Worm (Caenorhabditis elegans) whole organism, mixed stage, embryonic: ENCODE data around the gene hex-5.

Source experiments
- M03D4.4 ChIP-seq: sonication (generic microtip); optimal IDR thresholded peaks from 2 replicates; lab custom pipeline; 2017; ENCODE audit warnings: mild to moderate bottlenecking, missing genetic modification characterization, missing compliant biosample characterization
- bed-3 ChIP-seq: fragments of 200-800 bp; sonication (Bioruptor generic); optimal IDR thresholded peaks from 3 replicates; lab custom pipeline; 2018; ENCODE audit warnings: mild to moderate bottlenecking, missing genetic modification characterization, moderate library complexity, missing compliant biosample characterization
- blmp-1 ChIP-seq: fragments of 150-350 bp; optimal IDR thresholded peaks from 2 replicates; lab custom pipeline; 2014; ENCODE audit warnings: missing biosample characterization, missing genetic modification characterization
- ceh-39 ChIP-seq: fragments of 150-350 bp; optimal IDR thresholded peaks from 2 replicates; lab custom pipeline; 2014; ENCODE audit warnings: missing biosample characterization, missing genetic modification characterization
- ceh-43 ChIP-seq: fragments of 200-800 bp; sonication (Bioruptor generic); optimal IDR thresholded peaks from 2 replicates; lab custom pipeline; 2018; ENCODE audit warnings: mild to moderate bottlenecking, missing genetic modification characterization, moderate library complexity, missing compliant biosample characterization
- ceh-83 ChIP-seq: fragments of 200-800 bp; sonication (Bioruptor generic); optimal IDR thresholded peaks from 2 replicates; lab custom pipeline; 2018; ENCODE audit warnings: mild to moderate bottlenecking, missing genetic modification characterization, missing compliant biosample characterization
- ces-1 ChIP-seq: fragments of 150-350 bp; optimal IDR thresholded peaks from 2 replicates; lab custom pipeline; 2014; ENCODE audit warnings: missing biosample characterization, missing genetic modification reagents, missing genetic modification characterization
- elt-1 ChIP-seq: sonication (generic microtip); optimal IDR thresholded peaks from 2 replicates; lab custom pipeline; 2017; ENCODE audit warnings: missing genetic modification characterization, mild to moderate bottlenecking, missing compliant biosample characterization, antibody characterized with exemption, moderate library complexity, borderline replicate concordance; ENCODE audit not compliant: insufficient read depth
- elt-3 ChIP-seq: fragments of 150-350 bp; optimal IDR thresholded peaks from 2 replicates; lab custom pipeline; 2014; ENCODE audit warnings: missing biosample characterization, missing genetic modification characterization
- ham-2 ChIP-seq: fragments of 200-800 bp; sonication (Bioruptor generic); optimal IDR thresholded peaks from 2 replicates; lab custom pipeline; 2018; ENCODE audit warnings: mild to moderate bottlenecking, missing genetic modification characterization, missing compliant biosample characterization
- hlh-1 ChIP-seq: fragments of 150-350 bp; optimal IDR thresholded peaks from 2 replicates; lab custom pipeline; 2014; ENCODE audit warnings: missing biosample characterization, missing genetic modification reagents, missing genetic modification characterization
- lin-13 ChIP-seq: fragments of 150-350 bp; optimal IDR thresholded peaks from 2 replicates; lab custom pipeline; 2014; ENCODE audit warnings: missing biosample characterization, missing genetic modification characterization
- lin-32 ChIP-seq: fragments of 200-800 bp; sonication (Bioruptor generic); optimal IDR thresholded peaks from 2 replicates; lab custom pipeline; 2018; ENCODE audit warnings: mild to moderate bottlenecking, missing genetic modification characterization, missing compliant biosample characterization
- lsy-2 ChIP-seq: fragments of 150-350 bp; optimal IDR thresholded peaks from 2 replicates; lab custom pipeline; 2014; ENCODE audit warnings: missing biosample characterization, missing genetic modification characterization
- mab-5 ChIP-seq: fragments of 150-350 bp; optimal IDR thresholded peaks from 2 replicates; lab custom pipeline; 2014; ENCODE audit warnings: missing biosample characterization, missing genetic modification characterization
- mep-1 ChIP-seq: fragments of 150-350 bp; optimal IDR thresholded peaks from 2 replicates; lab custom pipeline; 2017; ENCODE audit warnings: missing biosample characterization, missing genetic modification reagents, missing genetic modification characterization, inconsistent platforms
- mls-2 ChIP-seq: sonication (generic microtip); optimal IDR thresholded peaks from 2 replicates; lab custom pipeline; 2016; ENCODE audit warnings: mild to moderate bottlenecking, missing genetic modification characterization, moderate library complexity, missing compliant biosample characterization
- nhr-12 ChIP-seq: fragments of 150-350 bp; optimal IDR thresholded peaks from 2 replicates; lab custom pipeline; 2014; ENCODE audit warnings: missing biosample characterization, missing genetic modification characterization
- nhr-2 ChIP-seq: fragments of 150-350 bp; optimal IDR thresholded peaks from 2 replicates; lab custom pipeline; 2014; ENCODE audit warnings: missing biosample characterization, missing genetic modification characterization
- nhr-237 ChIP-seq: fragments of 150-350 bp; optimal IDR thresholded peaks from 2 replicates; lab custom pipeline; 2014; ENCODE audit warnings: missing biosample characterization, missing genetic modification characterization
- nhr-28 ChIP-seq: fragments of 150-350 bp; optimal IDR thresholded peaks from 2 replicates; lab custom pipeline; 2014; ENCODE audit warnings: missing biosample characterization, missing genetic modification characterization
- nhr-76 ChIP-seq: sonication (generic microtip); optimal IDR thresholded peaks from 2 replicates; lab custom pipeline; 2017; ENCODE audit warnings: missing biosample characterization, missing genetic modification characterization
- pha-4 ChIP-seq: fragments of 150-350 bp; optimal IDR thresholded peaks from 2 replicates; lab custom pipeline; 2018; ENCODE audit warnings: missing biosample characterization, missing genetic modification reagents, missing genetic modification characterization
- sem-2 ChIP-seq: fragments of 200-800 bp; sonication (Bioruptor generic); optimal IDR thresholded peaks from 2 replicates; lab custom pipeline; 2018; ENCODE audit warnings: mild to moderate bottlenecking, missing genetic modification characterization, missing compliant biosample characterization
- snpc-4 ChIP-seq: fragments of 150-350 bp; optimal IDR thresholded peaks from 2 replicates; lab custom pipeline; 2014; ENCODE audit warnings: missing biosample characterization, missing genetic modification characterization
- sptf-1 ChIP-seq: sonication (generic microtip); optimal IDR thresholded peaks from 2 replicates; lab custom pipeline; 2017; ENCODE audit warnings: mild to moderate bottlenecking, missing genetic modification characterization, moderate library complexity, missing compliant biosample characterization
- tbx-8 ChIP-seq: fragments of 200-800 bp; sonication (Bioruptor generic); optimal IDR thresholded peaks from 2 replicates; lab custom pipeline; 2018; ENCODE audit warnings: mild to moderate bottlenecking, missing genetic modification characterization, moderate library complexity, missing compliant biosample characterization
- unc-120 ChIP-seq: sonication (generic microtip); optimal IDR thresholded peaks from 2 replicates; lab custom pipeline; 2017; ENCODE audit warnings: missing genetic modification characterization, missing compliant biosample characterization; ENCODE audit not compliant: poor library complexity, severe bottlenecking
- unc-39 ChIP-seq: fragments of 150-350 bp; optimal IDR thresholded peaks from 2 replicates; lab custom pipeline; 2014; ENCODE audit warnings: missing biosample characterization, missing genetic modification characterization
- unc-62 ChIP-seq: fragments of 150-350 bp; optimal IDR thresholded peaks from 2 replicates; lab custom pipeline; 2014; ENCODE audit warnings: missing biosample characterization, missing genetic modification reagents, missing genetic modification characterization
- zip-8 ChIP-seq: fragments of 150-350 bp; optimal IDR thresholded peaks from 2 replicates; lab custom pipeline; 2014; ENCODE audit warnings: missing biosample characterization, missing genetic modification characterization
- ztf-11 ChIP-seq: fragments of 150-350 bp; optimal IDR thresholded peaks from 2 replicates; lab custom pipeline; 2014; ENCODE audit warnings: missing biosample characterization, missing genetic modification characterization

hex-5 gene

DNA sequence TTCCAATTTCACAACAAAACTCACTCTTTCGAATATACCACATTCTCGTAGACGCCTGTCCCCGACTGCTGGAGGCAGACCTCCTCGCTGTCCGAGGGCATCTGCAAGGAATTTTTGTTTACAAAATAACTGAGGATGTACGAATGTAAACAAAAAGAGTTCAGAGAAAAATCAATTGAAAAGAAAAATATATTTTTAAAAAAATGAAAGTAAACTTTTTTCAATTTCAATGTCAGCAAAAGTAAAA lies 41.1 kb upstream of the hex-5 start, which contains the start of gene mrp-5:
mrp-5 (minus strand) TSS at position 101 of the 247 bp plus-strand sequence.
- no peak for TF ChIP-seq mep-1 (tag; lab: Kevin White, UChicago)
- TF ChIP-seq hlh-1: no peak
- TF ChIP-seq pha-4: no peak
- TF ChIP-seq unc-62 (GFP tag; lab: Kevin White, UChicago): no peak
- TF ChIP-seq lin-32: no peak

DNA sequence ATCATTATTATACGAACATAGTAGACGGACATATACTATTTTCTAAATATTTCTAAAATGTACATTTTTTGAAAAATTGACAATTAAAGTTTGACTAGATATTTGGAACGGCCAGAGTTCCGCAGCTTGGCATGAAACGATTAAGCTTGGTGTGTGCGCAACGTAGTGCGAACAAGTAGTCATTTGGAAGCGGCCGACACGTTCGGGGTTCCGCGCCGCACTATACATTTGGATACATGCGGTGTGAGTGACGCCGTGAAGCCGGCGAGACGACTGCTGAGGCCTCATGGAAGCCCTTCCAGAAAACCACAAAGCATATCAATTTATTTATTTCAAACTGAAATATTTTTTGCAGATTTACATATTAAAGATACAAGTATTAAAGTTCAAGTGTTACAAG lies 33.1 kb upstream of the hex-5 start:
- TF ChIP-seq elt-1 (tag; lab: Kevin White, UChicago): no peak
- TF ChIP-seq ztf-11 (tag; lab: Kevin White, UChicago): no peak
- no peak for TF ChIP-seq mab-5 (tag; lab: Kevin White, UChicago)
- no peak for TF ChIP-seq lin-13 (tag; lab: Kevin White, UChicago)
- no peak for TF ChIP-seq tbx-8 (GFP tag; lab: Kevin White, UChicago)
- no peak for TF ChIP-seq unc-39 (tag; lab: Kevin White, UChicago)
- TF ChIP-seq snpc-4 (tag; lab: Kevin White, UChicago): no peak
- no peak for TF ChIP-seq lin-32
- no peak for TF ChIP-seq mep-1 (tag; lab: Kevin White, UChicago)
- no peak for TF ChIP-seq nhr-2 (tag; lab: Kevin White, UChicago)
- no peak for TF ChIP-seq unc-120 (tag; lab: Kevin White, UChicago)
- TF ChIP-seq ceh-39 (tag; lab: Kevin White, UChicago): no peak
- TF ChIP-seq elt-3: no peak
- TF ChIP-seq bed-3 (GFP tag; lab: Kevin White, UChicago): no peak
- no peak for TF ChIP-seq unc-62 (GFP tag; lab: Kevin White, UChicago)
- no peak for TF ChIP-seq zip-8 (tag; lab: Kevin White, UChicago)
- TF ChIP-seq nhr-12 (tag; lab: Kevin White, UChicago): no peak

DNA sequence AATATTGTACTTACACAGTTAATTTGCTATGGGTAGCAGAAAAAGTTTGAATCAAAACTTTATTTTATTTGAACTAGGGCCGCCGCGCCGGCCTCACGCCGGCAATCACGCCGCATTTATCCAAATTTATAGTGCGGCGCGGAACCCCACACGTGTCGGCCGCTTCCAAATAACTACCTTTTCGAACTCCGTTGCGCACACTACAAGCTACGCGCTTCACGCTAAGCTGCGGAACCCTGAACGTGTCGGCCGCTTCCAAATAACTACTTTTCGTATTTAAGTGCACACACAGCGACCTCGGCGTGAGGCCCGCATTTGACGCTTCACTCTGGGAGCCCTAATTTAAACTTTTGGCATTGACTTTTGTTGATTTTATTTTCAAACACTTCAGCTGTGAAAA lies 26.4 kb upstream of the hex-5 start:
- TF ChIP-seq hlh-1: no peak
- TF ChIP-seq zip-8 (tag; lab: Kevin White, UChicago): no peak
- TF ChIP-seq ham-2 (GFP tag; lab: Kevin White, UChicago): no peak
- no peak for TF ChIP-seq tbx-8 (GFP tag; lab: Kevin White, UChicago)
- TF ChIP-seq bed-3 (GFP tag; lab: Kevin White, UChicago): no peak

DNA sequence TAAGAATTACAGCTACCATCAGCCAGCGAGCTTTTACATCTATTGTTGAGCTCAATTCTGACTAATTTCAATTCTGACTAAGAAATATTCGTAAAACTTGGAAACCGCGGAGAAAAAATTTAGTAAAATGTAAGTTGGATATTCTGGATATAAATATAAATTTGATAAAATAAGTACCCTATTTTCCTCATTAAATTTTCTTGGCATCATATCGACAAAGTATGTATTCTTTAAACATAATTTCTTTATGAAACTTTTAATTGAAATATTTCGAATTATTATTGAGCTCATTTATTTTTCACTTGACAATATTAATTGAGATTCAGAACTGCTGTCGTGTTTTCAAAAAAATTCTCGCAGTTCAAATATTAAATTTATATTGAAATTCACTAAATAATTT lies 24.5 kb upstream of the hex-5 start:
- TF ChIP-seq mls-2: no peak
- TF ChIP-seq ztf-11 (tag; lab: Kevin White, UChicago): no peak
- TF ChIP-seq nhr-12 (tag; lab: Kevin White, UChicago): no peak
- TF ChIP-seq ham-2 (GFP tag; lab: Kevin White, UChicago): no peak
- no peak for TF ChIP-seq ceh-83
- no peak for TF ChIP-seq nhr-2 (tag; lab: Kevin White, UChicago)
- no peak for TF ChIP-seq nhr-237 (tag; lab: Kevin White, UChicago)
- TF ChIP-seq lin-32: no peak
- TF ChIP-seq lsy-2: no peak
- no peak for TF ChIP-seq unc-62 (GFP tag; lab: Kevin White, UChicago)
- no peak for TF ChIP-seq pha-4
- no peak for TF ChIP-seq mep-1 (tag; lab: Kevin White, UChicago)

DNA sequence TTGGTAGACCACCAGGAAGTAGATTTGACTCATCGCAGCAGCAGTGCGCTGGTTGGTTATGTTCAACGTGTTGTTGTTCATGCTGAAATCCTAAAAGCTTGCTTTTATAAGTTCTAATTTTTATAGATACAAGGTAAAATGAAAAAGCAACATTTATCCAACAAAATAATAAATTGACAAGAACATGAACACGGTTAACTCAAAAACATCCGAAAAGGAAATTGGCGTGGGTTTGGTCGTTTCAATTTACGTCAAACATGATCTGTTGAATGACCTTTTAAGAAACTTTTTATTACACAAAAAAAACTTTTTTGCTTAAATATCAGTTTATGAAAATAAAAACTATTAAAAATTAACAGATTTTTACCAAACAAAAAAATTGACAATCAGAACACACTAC lies 23.8 kb upstream of the hex-5 start, which contains the start of gene ntr-2:
ntr-2 (minus strand) TSS at position 101 of the 400 bp plus-strand sequence.
- no peak for TF ChIP-seq unc-39 (tag; lab: Kevin White, UChicago)
- no peak for TF ChIP-seq elt-3
- TF ChIP-seq unc-120 (tag; lab: Kevin White, UChicago): no peak
- TF ChIP-seq M03D4.4 (tag; lab: Kevin White, UChicago): no peak
- TF ChIP-seq elt-1 (tag; lab: Kevin White, UChicago): no peak
- no peak for TF ChIP-seq nhr-237 (tag; lab: Kevin White, UChicago)
- no peak for TF ChIP-seq ceh-43 (GFP tag; lab: Kevin White, UChicago)
- TF ChIP-seq sem-2: no peak
- TF ChIP-seq nhr-28: no peak
- TF ChIP-seq unc-62 (GFP tag; lab: Kevin White, UChicago): no peak

DNA sequence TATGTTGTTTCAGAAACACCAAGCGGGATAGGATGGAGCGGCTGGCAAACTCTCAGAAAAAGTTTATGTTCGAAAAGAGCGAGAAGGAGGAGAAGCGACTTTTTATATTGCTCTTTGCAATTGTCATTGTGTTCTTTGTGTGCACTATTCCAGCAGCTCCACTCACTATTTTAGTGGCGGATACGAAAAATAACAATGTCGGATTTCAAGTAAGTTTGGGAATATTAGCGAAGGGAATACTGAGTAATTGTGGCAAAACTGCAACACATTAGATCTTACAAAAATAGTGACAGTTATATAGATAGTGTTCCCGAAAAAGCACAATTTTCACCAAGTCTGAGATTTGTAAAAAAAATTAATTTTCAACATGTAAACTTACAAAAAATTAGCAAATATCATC lies 17.7 kb upstream of the hex-5 start:
- no peak for TF ChIP-seq ceh-83
- no peak for TF ChIP-seq sptf-1 (tag; lab: Kevin White, UChicago)
- no peak for TF ChIP-seq elt-1 (tag; lab: Kevin White, UChicago)
- TF ChIP-seq mls-2: no peak
- no peak for TF ChIP-seq unc-62 (GFP tag; lab: Kevin White, UChicago)
- TF ChIP-seq mep-1 (tag; lab: Kevin White, UChicago): no peak
- TF ChIP-seq unc-39 (tag; lab: Kevin White, UChicago): no peak
- TF ChIP-seq ham-2 (GFP tag; lab: Kevin White, UChicago): no peak
- no peak for TF ChIP-seq lin-13 (tag; lab: Kevin White, UChicago)
- TF ChIP-seq nhr-76 (tag; lab: Kevin White, UChicago): no peak
- no peak for TF ChIP-seq blmp-1 (tag; lab: Kevin White, UChicago)
- no peak for TF ChIP-seq elt-3
- no peak for TF ChIP-seq lsy-2
- TF ChIP-seq ces-1 (GFP tag; lab: Kevin White, UChicago): no peak
- TF ChIP-seq bed-3 (GFP tag; lab: Kevin White, UChicago): no peak
- no peak for TF ChIP-seq zip-8 (tag; lab: Kevin White, UChicago)
- no peak for TF ChIP-seq ceh-43 (GFP tag; lab: Kevin White, UChicago)
- TF ChIP-seq M03D4.4 (tag; lab: Kevin White, UChicago): no peak
- TF ChIP-seq, all 35 proteins: peak for 0
